Worm (Caenorhabditis elegans): ENCODE measurements around the gene Y116A8C.30.

Y116A8C.30 gene

DNA sequence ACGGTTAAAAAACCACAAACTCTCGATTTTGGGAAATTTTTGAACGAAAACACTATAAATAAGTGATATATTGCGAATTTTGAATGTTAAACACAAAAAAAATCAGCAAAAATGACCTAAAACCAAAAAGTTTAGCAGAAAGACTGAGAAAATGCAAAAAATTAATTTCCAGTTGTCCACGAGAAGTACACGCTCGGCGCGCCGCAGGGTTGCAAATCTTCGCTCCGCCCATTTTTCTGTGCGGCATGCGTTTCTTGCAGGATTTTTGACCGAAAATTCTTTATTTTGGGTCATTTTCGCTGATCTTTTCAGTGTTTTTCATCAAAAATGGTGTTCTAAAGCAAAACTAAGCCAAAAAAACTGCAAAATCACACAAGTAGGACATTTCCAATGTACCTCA, 18.7 kb downstream of the Y116A8C.30 start:
- TF ChIP-seq nhr-47 (tag; optimal IDR thresholded peaks at IDR 0.05) = no peak
- TF ChIP-seq F16B12.6 (tag; optimal IDR thresholded peaks at IDR 0.05) = no peak
- peak in 1 of 2 experiments; percentile 38 for TF ChIP-seq efl-1 (optimal IDR thresholded peaks at IDR 0.05)
- TF ChIP-seq efl-1 (GFP tag; optimal IDR thresholded peaks at IDR 0.05 in 1 of 2) = no peak
- no peak for TF ChIP-seq elt-3 (tag; optimal IDR thresholded peaks at IDR 0.05)
- no peak for TF ChIP-seq unc-86 (tag; optimal IDR thresholded peaks at IDR 0.05)
- TF ChIP-seq tbx-2 (tag; optimal IDR thresholded peaks at IDR 0.05) = no peak
- no peak for TF ChIP-seq nhr-12 (tag; optimal IDR thresholded peaks at IDR 0.05)
- no peak for TF ChIP-seq sup-37 (GFP tag; optimal IDR thresholded peaks at IDR 0.05)
- TF ChIP-seq ceh-90 (tag; optimal IDR thresholded peaks at IDR 0.05) = no peak

DNA sequence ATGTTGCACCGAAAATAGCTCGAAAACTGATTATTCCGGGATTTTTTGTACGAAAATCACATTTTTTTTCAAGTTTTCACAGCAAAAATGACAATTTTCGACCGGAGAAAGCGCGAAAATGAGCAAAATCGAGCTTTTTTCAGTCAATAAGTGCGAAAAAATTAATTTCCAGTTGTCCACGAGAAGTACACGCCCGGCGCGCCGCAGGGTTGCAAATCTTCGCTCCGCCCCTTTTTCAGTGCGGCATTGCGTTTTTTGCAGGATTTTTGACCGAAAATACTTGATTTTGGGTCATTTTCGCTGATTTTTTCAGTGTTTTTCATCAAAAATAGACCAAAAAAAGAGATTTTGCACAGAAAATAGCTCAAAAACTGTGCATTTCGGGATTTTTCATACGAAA, 19.2 kb downstream of the Y116A8C.30 start:
- TF ChIP-seq nhr-77 (tag; optimal IDR thresholded peaks at IDR 0.05) (no peak), efl-1 (optimal IDR thresholded peaks at IDR 0.05) (peak; percentile 22 to 36), efl-1 (GFP tag; optimal IDR thresholded peaks at IDR 0.05 in 1 of 2) (peak; percentile 33 to 92), irx-1 (tag; optimal IDR thresholded peaks at IDR 0.05) (no peak), lir-3 (tag; optimal IDR thresholded peaks at IDR 0.05; ENCODE audit: poor library complexity) (no peak), nhr-84 (tag; optimal IDR thresholded peaks at IDR 0.05) (no peak), vab-15 (tag; optimal IDR thresholded peaks at IDR 0.05) (no peak), pag-3 (tag; optimal IDR thresholded peaks at IDR 0.05; ENCODE audit: borderline replicate concordance, insufficient read depth) (no peak), elt-2 (tag; optimal IDR thresholded peaks at IDR 0.05) (no peak), aly-2 (tag; optimal IDR thresholded peaks at IDR 0.05) (no peak), lin-39 (tag; optimal IDR thresholded peaks at IDR 0.05) (no peak), tbx-2 (tag; optimal IDR thresholded peaks at IDR 0.05) (no peak), pax-3 (tag; optimal IDR thresholded peaks at IDR 0.05) (peak; percentile 7), skn-1 (tag; optimal IDR thresholded peaks at IDR 0.05) (no peak), fkh-8 (tag; optimal IDR thresholded peaks at IDR 0.05) (peak; percentile 6), nhr-20 (tag; optimal IDR thresholded peaks at IDR 0.05) (no peak), F16B12.6 (tag; optimal IDR thresholded peaks at IDR 0.05) (no peak), mef-2 (tag; optimal IDR thresholded peaks at IDR 0.05) (no peak), nhr-71 (tag; optimal IDR thresholded peaks at IDR 0.05) (peak; percentile 35), alr-1 (tag; optimal IDR thresholded peaks at IDR 0.05; ENCODE audit: borderline replicate concordance) (no peak), hpl-2 (GFP tag; optimal IDR thresholded peaks at IDR 0.05) (no peak), tlp-1 (tag; optimal IDR thresholded peaks at IDR 0.05) (no peak), C16A3.4 (tag; optimal IDR thresholded peaks at IDR 0.05) (no peak), nhr-90 (tag; optimal IDR thresholded peaks at IDR 0.05; ENCODE audit: poor library complexity) (no peak), blmp-1 (tag; optimal IDR thresholded peaks at IDR 0.05) (no peak), xbp-1 (tag; optimal IDR thresholded peaks at IDR 0.05) (peak; percentile 12), ceh-8 (GFP tag; optimal IDR thresholded peaks at IDR 0.05) (no peak), egl-13 (tag; optimal IDR thresholded peaks at IDR 0.05) (no peak), rnt-1 (tag; optimal IDR thresholded peaks at IDR 0.05) (no peak), efl-3 (GFP tag; optimal IDR thresholded peaks at IDR 0.05) (no peak), ceh-82 (tag; optimal IDR thresholded peaks at IDR 0.05) (peak in 1 of 3 experiments; percentile 34), ces-1 (GFP tag; optimal IDR thresholded peaks at IDR 0.05) (no peak), ceh-90 (tag; optimal IDR thresholded peaks at IDR 0.05) (no peak), egl-27 (tag; optimal IDR thresholded peaks at IDR 0.05) (no peak), lin-15B (tag; optimal IDR thresholded peaks at IDR 0.05) (no peak), lin-35 (GFP tag; optimal IDR thresholded peaks at IDR 0.05) (peak; percentile 5 to 25), nhr-19 (GFP tag; conservative IDR thresholded peaks at IDR 0.05) (peak; percentile 31), jun-1 (tag; optimal IDR thresholded peaks at IDR 0.05) (no peak), snpc-4 (tag; optimal IDR thresholded peaks at IDR 0.05) (no peak), fkh-4 (tag; optimal IDR thresholded peaks at IDR 0.05; ENCODE audit: borderline replicate concordance) (no peak), dpl-1 (GFP tag; optimal IDR thresholded peaks at IDR 0.05) (peak in 2 of 3 experiments; percentile 20 to 30), nhr-85 (tag) (no peak), nhr-47 (tag; optimal IDR thresholded peaks at IDR 0.05) (peak; percentile 38), snu-23 (GFP tag; optimal IDR thresholded peaks at IDR 0.05) (peak; percentile 44), Y116A8C.19 (tag; optimal IDR thresholded peaks at IDR 0.05; ENCODE audit: borderline replicate concordance) (no peak), zip-4 (GFP tag; optimal IDR thresholded peaks at IDR 0.05) (no peak)
